Fruit fly (Drosophila melanogaster) whole organism, pupa: ENCODE measurements around the gene jb.

Experiments used
- CG10348 ChIP-seq: fragments of 200-800 bp; sonication (Bioruptor generic); IDR thresholded peaks from 2 replicates; pipeline ENCODE4 v1.3.6; 2022; ENCODE audit warnings: missing biosample characterization, missing genetic modification characterization
- CG12605 ChIP-seq: fragments of 200-800 bp; sonication (Bioruptor generic); IDR thresholded peaks from 2 replicates; pipeline ENCODE4 v1.3.6; 2022; ENCODE audit warnings: missing biosample characterization, missing genetic modification characterization
- CG13204 ChIP-seq: fragments of 200-800 bp; sonication (Bioruptor generic); optimal IDR thresholded peaks from 2 replicates; lab custom pipeline; 2018; ENCODE audit warnings: missing biosample characterization, mild to moderate bottlenecking, missing genetic modification characterization, moderate library complexity
- CG14655 ChIP-seq: fragments of 200-800 bp; sonication (Bioruptor generic); optimal IDR thresholded peaks from 3 replicates; lab custom pipeline; 2017; ENCODE audit warnings: mild to moderate bottlenecking, missing biosample characterization, missing genetic modification reagents, missing genetic modification characterization
- CG15710 ChIP-seq: fragments of 200-800 bp; sonication (Bioruptor generic); optimal IDR thresholded peaks from 2 replicates; lab custom pipeline; 2018; ENCODE audit warnings: missing biosample characterization, mild to moderate bottlenecking, missing genetic modification characterization, moderate library complexity
- CG17806 ChIP-seq: fragments of 200-800 bp; sonication (Bioruptor generic); optimal IDR thresholded peaks from 2 replicates; lab custom pipeline; 2018; ENCODE audit warnings: missing biosample characterization, mild to moderate bottlenecking, missing genetic modification characterization, moderate library complexity
- CG32121 ChIP-seq: fragments of 200-800 bp; sonication (Bioruptor generic); IDR thresholded peaks from 2 replicates; pipeline ENCODE4 v1.3.6; 2022; ENCODE audit warnings: missing biosample characterization, missing genetic modification characterization
- CG34367 ChIP-seq: fragments of 200-800 bp; sonication (Bioruptor generic); optimal IDR thresholded peaks from 2 replicates; lab custom pipeline; 2018; ENCODE audit warnings: missing biosample characterization, mild to moderate bottlenecking, missing genetic modification characterization
- CG4496 ChIP-seq: fragments of 200-800 bp; sonication (Bioruptor generic); IDR thresholded peaks from 3 replicates; pipeline ENCODE4 v1.3.6; 2022; ENCODE audit warnings: missing biosample characterization, missing genetic modification characterization
- CG8159 ChIP-seq: fragments of 200-800 bp; sonication (Bioruptor generic); optimal IDR thresholded peaks from 3 replicates; lab custom pipeline; 2018; ENCODE audit warnings: missing biosample characterization, mild to moderate bottlenecking, missing genetic modification characterization, moderate library complexity
- CG8301 ChIP-seq: fragments of 200-800 bp; sonication (Bioruptor generic); optimal IDR thresholded peaks from 2 replicates; lab custom pipeline; 2018; ENCODE audit warnings: missing biosample characterization, mild to moderate bottlenecking, missing genetic modification characterization
- CG9948 ChIP-seq: fragments of 200-800 bp; sonication (Bioruptor generic); optimal IDR thresholded peaks from 2 replicates; lab custom pipeline; 2018; ENCODE audit warnings: missing biosample characterization, mild to moderate bottlenecking, missing genetic modification characterization, moderate library complexity
- D1 ChIP-seq: fragments of 200-800 bp; sonication (Bioruptor generic); optimal IDR thresholded peaks from 2 replicates; lab custom pipeline; 2018; ENCODE audit warnings: missing biosample characterization, mild to moderate bottlenecking, missing genetic modification characterization, moderate library complexity
- EcR ChIP-seq: fragments of 200-800 bp; sonication (Bioruptor generic); optimal IDR thresholded peaks from 3 replicates; lab custom pipeline; 2019; ENCODE audit warnings: missing biosample characterization, missing genetic modification characterization, mild to moderate bottlenecking, moderate library complexity, missing genetic modification reagents
- Ets98B ChIP-seq: fragments of 200-800 bp; sonication (Bioruptor generic); IDR thresholded peaks from 2 replicates; pipeline ENCODE4 v1.3.6; 2022; ENCODE audit warnings: missing biosample characterization, missing genetic modification characterization
- Pif1A ChIP-seq: fragments of 200-800 bp; sonication (Bioruptor generic); optimal IDR thresholded peaks from 3 replicates; lab custom pipeline; 2016; ENCODE audit warnings: missing biosample characterization, missing genetic modification characterization
- Pif1B ChIP-seq: fragments of 200-800 bp; sonication (Bioruptor generic); optimal IDR thresholded peaks from 3 replicates; lab custom pipeline; 2016; ENCODE audit warnings: missing biosample characterization, missing genetic modification characterization
- Snoo ChIP-seq: fragments of 200-800 bp; sonication (Bioruptor generic); optimal IDR thresholded peaks from 3 replicates; lab custom pipeline; 2017; ENCODE audit warnings: missing biosample characterization, mild to moderate bottlenecking, missing genetic modification characterization, inconsistent platforms
- fd96Ca ChIP-seq: fragments of 200-800 bp; sonication (Bioruptor generic); IDR thresholded peaks from 3 replicates; pipeline ENCODE4 v1.3.6; 2022; ENCODE audit warnings: missing biosample characterization, missing genetic modification characterization
- gl ChIP-seq: fragments of 200-800 bp; sonication (Bioruptor generic); optimal IDR thresholded peaks from 2 replicates; lab custom pipeline; 2018; ENCODE audit warnings: missing biosample characterization, mild to moderate bottlenecking, missing genetic modification characterization
- rn ChIP-seq: fragments of 200-800 bp; sonication (Bioruptor generic); IDR thresholded peaks from 2 replicates; pipeline ENCODE4 v1.3.6; 2022; ENCODE audit warnings: missing biosample characterization, missing genetic modification characterization

Gene jb

dm6 chrX:20426818-20427217 lies 36.2 kb upstream of the jb start, which contains the start of gene CG15456:
CG15456 (minus strand) TSS chrX:20427042.
- TF ChIP-seq CG9948 (tag; lab: Kevin White, UChicago), result no peak
- no peak for TF ChIP-seq CG12605 (GFP tag; lab: Robert Waterston, UW)
- TF ChIP-seq Ets98B, result no peak
- no peak for TF ChIP-seq CG8301
- no peak for TF ChIP-seq gl (tag; lab: Kevin White, UChicago)
- TF ChIP-seq CG32121, result no peak
- TF ChIP-seq CG13204, result no peak
- no peak for TF ChIP-seq CG8159
- TF ChIP-seq CG17806 (tag; lab: Kevin White, UChicago), result no peak
- TF ChIP-seq CG14655, result no peak
- TF ChIP-seq Pif1A, result no peak
- no peak for TF ChIP-seq fd96Ca (GFP tag; lab: Robert Waterston, UW)
- TF ChIP-seq rn (GFP tag; lab: Robert Waterston, UW), result no peak
- no peak for TF ChIP-seq EcR (GFP tag; lab: Kevin White, UChicago)
- no peak for TF ChIP-seq Pif1B (GFP tag; lab: Kevin White, UChicago)
- no peak for TF ChIP-seq D1
- TF ChIP-seq Snoo, result no peak
- TF ChIP-seq CG10348 (GFP tag; lab: Robert Waterston, UW), result no peak

- TF ChIP-seq EcR (GFP tag; lab: Kevin White, UChicago), result no peak
- TF ChIP-seq CG8301, result no peak
- 0 out of 3 replicates have a peak, but pooled peaks have one; percentile 44 for TF ChIP-seq CG4496 (GFP tag; lab: Robert Waterston, UW)
- peak; percentile 10 for TF ChIP-seq CG15710 (tag; lab: Kevin White, UChicago)
- no peak for TF ChIP-seq Pif1A
- TF ChIP-seq Pif1B (GFP tag; lab: Kevin White, UChicago), result no peak
- TF ChIP-seq Ets98B, result peak; percentile 17; the same call in 1 of the 2 replicates
These were observed 33.1 kb upstream of the jb start, which contains the start of the genes Pp4-19C and cactin for dm6 chrX:20423747-20424165. Pp4-19C (minus strand) TSS chrX:20424002. cactin (plus strand) TSS chrX:20424069.

- TF ChIP-seq CG13204 (no peak), Pif1B (GFP tag; lab: Kevin White, UChicago) (no peak), CG34367 (tag; lab: Kevin White, UChicago) (no peak), EcR (GFP tag; lab: Kevin White, UChicago) (no peak), CG8159 (no peak), CG12605 (GFP tag; lab: Robert Waterston, UW) (no peak), fd96Ca (GFP tag; lab: Robert Waterston, UW) (no peak), CG15710 (tag; lab: Kevin White, UChicago) (no peak), CG14655 (no peak)
These were observed 32.6 kb upstream of the jb start for dm6 chrX:20423158-20423557.

- TF ChIP-seq EcR (GFP tag; lab: Kevin White, UChicago), result no peak
- TF ChIP-seq CG12605 (GFP tag; lab: Robert Waterston, UW), result no peak
- TF ChIP-seq Ets98B, result no peak
These were observed 28.7 kb upstream of the jb start, which contains the start of gene Obp19d for dm6 chrX:20419313-20419712. Obp19d (plus strand) TSS chrX:20419613.

dm6 chrX:20418864-20419263 lies 28.3 kb upstream of the jb start, which contains the start of gene Obp19c:
Obp19c (minus strand) TSS chrX:20418964.
- no peak for TF ChIP-seq gl (tag; lab: Kevin White, UChicago)
- no peak for TF ChIP-seq CG17806 (tag; lab: Kevin White, UChicago)
- TF ChIP-seq CG4496 (GFP tag; lab: Robert Waterston, UW), result no peak
- TF ChIP-seq CG14655, result no peak
- no peak for TF ChIP-seq CG10348 (GFP tag; lab: Robert Waterston, UW)
- TF ChIP-seq CG34367 (tag; lab: Kevin White, UChicago), result no peak
- TF ChIP-seq EcR (GFP tag; lab: Kevin White, UChicago), result no peak

- no peak for TF ChIP-seq EcR (GFP tag; lab: Kevin White, UChicago)
- no peak for TF ChIP-seq CG14655
- TF ChIP-seq CG15710 (tag; lab: Kevin White, UChicago), result no peak
These were observed 25.8 kb upstream of the jb start, which contains the start of gene Obp19b for dm6 chrX:20416433-20416832. Obp19b (plus strand) TSS chrX:20416733.

dm6 chrX:20415444-20415843 lies 24.8 kb upstream of the jb start, which contains the start of gene Obp19a:
Obp19a (plus strand) TSS chrX:20415744.
- TF ChIP-seq CG8159 (no peak), CG10348 (GFP tag; lab: Robert Waterston, UW) (no peak), Ets98B (no peak), fd96Ca (GFP tag; lab: Robert Waterston, UW) (no peak), CG17806 (tag; lab: Kevin White, UChicago) (no peak), CG34367 (tag; lab: Kevin White, UChicago) (no peak), CG9948 (tag; lab: Kevin White, UChicago) (no peak), Pif1B (GFP tag; lab: Kevin White, UChicago) (no peak), gl (tag; lab: Kevin White, UChicago) (no peak), rn (GFP tag; lab: Robert Waterston, UW) (no peak)
